Worm (Caenorhabditis elegans): Measurements from ENCODE around the gene JC8.4.

ce11 chrIV:13209566-13209965, 33.9 kb upstream of the JC8.4 start, which contains the start of gene C48D1.9:
- no peak for TF ChIP-seq nhr-80 (tag; optimal IDR thresholded peaks at IDR 0.05)
- no peak for TF ChIP-seq ztf-28 (GFP tag; IDR thresholded peaks at IDR 0.05)
- no peak for TF ChIP-seq ekl-4 (GFP tag; IDR thresholded peaks at IDR 0.05)

Data from whole organism, young adult.